Fruit fly (Drosophila melanogaster): ENCODE data around the gene Hakai.

The Hakai gene

DNA sequence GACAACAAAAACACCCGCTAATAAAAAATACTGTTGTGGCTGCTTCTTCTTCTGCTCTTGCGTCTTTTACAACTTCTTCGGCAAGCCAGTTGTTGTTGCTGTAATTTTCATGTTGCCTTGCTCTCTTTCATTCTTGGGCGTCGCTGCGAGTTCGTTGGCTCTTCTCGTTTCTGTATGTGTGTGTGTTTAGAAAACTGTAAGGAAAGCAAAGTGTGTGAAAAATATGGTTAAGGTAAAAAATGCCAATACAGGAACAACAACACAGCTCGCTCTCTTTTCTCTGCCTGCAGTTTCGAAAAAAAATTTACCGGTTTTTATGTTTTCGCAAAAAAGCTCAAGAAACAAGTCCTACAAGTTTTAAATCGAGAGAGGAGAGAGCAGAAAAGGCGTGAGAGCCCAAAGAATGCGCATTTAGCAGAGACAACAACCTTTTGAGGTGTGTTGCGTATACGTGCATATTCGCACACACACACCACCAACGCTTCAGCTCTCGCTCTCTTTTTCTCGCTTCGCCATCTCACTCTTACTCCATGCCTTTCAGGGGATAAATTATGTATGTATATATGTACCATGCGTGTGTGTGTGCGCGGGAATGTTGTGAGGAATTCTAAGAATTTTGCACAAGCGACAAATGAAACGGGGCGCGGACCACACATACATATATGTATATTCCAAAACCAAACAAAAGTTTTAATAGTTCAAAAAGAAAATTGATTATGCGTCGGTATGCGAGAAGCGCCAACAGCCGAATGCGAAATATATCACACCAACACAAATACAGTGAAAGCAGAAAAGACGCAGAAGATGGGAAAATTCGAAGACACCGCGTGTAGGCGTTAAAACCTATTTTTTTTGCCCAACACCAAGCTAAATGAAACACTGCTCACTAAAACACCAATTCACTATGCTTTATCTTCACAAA, 10.4 kb downstream of the Hakai start (continued):
- TF ChIP-seq Adf1 (GFP tag; IDR thresholded peaks at IDR 0.05) (peak; percentile 53; the same call in 1 of the 2 replicates), HmgZ (tag; optimal IDR thresholded peaks at IDR 0.05) (peak; percentile 40), Pdp1 (GFP tag; optimal IDR thresholded peaks at IDR 0.05) (peak in 1 of 2 experiments; percentile 52), vvl (GFP tag; IDR thresholded peaks at IDR 0.05) (peak; percentile 69), Xbp1 (GFP tag; optimal IDR thresholded peaks at IDR 0.05) (no peak), pros (GFP tag; optimal IDR thresholded peaks at IDR 0.05) (peak; percentile 79), CG32767 (GFP tag; IDR thresholded peaks at IDR 0.05) (peak; percentile 82), CG32532 (GFP tag; IDR thresholded peaks at IDR 0.05) (0 out of 2 replicates have a peak, but pooled peaks have one; percentile 17), sqz (GFP tag; optimal IDR thresholded peaks at IDR 0.05) (peak; percentile 94), CG18011 (GFP tag; optimal IDR thresholded peaks at IDR 0.05) (no peak), chinmo (GFP tag; IDR thresholded peaks at IDR 0.05; ENCODE audit: partially characterized antibody) (peak; percentile 97), CG12942 (GFP tag; optimal IDR thresholded peaks at IDR 0.05) (no peak), Opbp (GFP tag; IDR thresholded peaks at IDR 0.05; ENCODE audit: partially characterized antibody) (peak; percentile 40; the same call in 1 of the 3 replicates)

DNA sequence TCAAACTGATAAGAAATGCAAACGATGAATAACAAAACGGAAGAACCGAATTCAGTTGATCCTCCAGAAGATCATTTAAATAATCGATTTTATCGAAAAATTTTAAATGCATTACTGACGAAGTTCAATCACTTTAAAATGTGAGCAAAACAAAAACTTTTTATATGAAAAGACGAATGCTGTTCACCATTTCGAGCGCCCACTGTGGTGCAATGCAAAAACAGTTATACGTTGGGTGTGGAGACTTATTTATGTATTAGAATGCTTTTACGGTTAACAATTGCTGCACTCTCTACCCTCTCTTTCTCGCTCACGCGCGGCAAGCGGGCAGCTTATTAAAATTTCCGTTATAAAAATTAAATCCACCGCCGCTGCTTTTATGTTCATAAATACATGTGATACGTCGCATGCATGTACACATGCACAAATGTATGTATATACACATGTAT, 11.4 kb downstream of the Hakai start:
- no peak for TF ChIP-seq B-H2 (GFP tag; optimal IDR thresholded peaks at IDR 0.05)
- TF ChIP-seq cg (GFP tag; optimal IDR thresholded peaks at IDR 0.05) = peak; percentile 53
- peak; percentile 27; the same call in 1 of the 2 replicates for TF ChIP-seq vvl (GFP tag; IDR thresholded peaks at IDR 0.05)
- TF ChIP-seq Med (GFP tag) = peak; percentile 81
- TF ChIP-seq grau (tag; optimal IDR thresholded peaks at IDR 0.05) = peak; percentile 74
- TF ChIP-seq CG2889 (GFP tag; IDR thresholded peaks at IDR 0.05) = no peak
- TF ChIP-seq Jarid2 (GFP tag; optimal IDR thresholded peaks at IDR 0.05) = no peak
- peak; percentile 6 for TF ChIP-seq lilli (GFP tag; optimal IDR thresholded peaks at IDR 0.05)
- TF ChIP-seq Oli (tag; optimal IDR thresholded peaks at IDR 0.05) = peak; percentile 9
- TF ChIP-seq peb (GFP tag; IDR thresholded peaks at IDR 0.05) = no peak
- TF ChIP-seq row (GFP tag; IDR thresholded peaks at IDR 0.05) = 0 out of 3 replicates have a peak, but pooled peaks have one; percentile 12
- TF ChIP-seq D (optimal IDR thresholded peaks at IDR 0.05) = no peak
- TF ChIP-seq D (GFP tag; optimal IDR thresholded peaks at IDR 0.05) = peak; percentile 7
- TF ChIP-seq odd (GFP tag; optimal IDR thresholded peaks at IDR 0.05) = no peak
- TF ChIP-seq kni (GFP tag; optimal IDR thresholded peaks at IDR 0.05) = peak; percentile 36
- TF ChIP-seq Drgx (GFP tag; IDR thresholded peaks at IDR 0.05) = 0 out of 2 replicates have a peak, but pooled peaks have one; percentile 34
- peak; percentile 21 for TF ChIP-seq gsb-n (tag; optimal IDR thresholded peaks at IDR 0.05)
- TF ChIP-seq CG17359 (tag; optimal IDR thresholded peaks at IDR 0.05) = peak; percentile 22
- TF ChIP-seq Vsx1 (GFP tag; optimal IDR thresholded peaks at IDR 0.05) = peak; percentile 37
- TF ChIP-seq hkb (optimal IDR thresholded peaks at IDR 0.05) = no peak
- TF ChIP-seq hkb (GFP tag; IDR thresholded peaks at IDR 0.05) = 0 out of 2 replicates have a peak, but pooled peaks have one; percentile 10
- peak; percentile 46 for TF ChIP-seq sens (GFP tag)
- no peak for TF ChIP-seq Chrac-16 (GFP tag; optimal IDR thresholded peaks at IDR 0.05)
- peak; percentile 47 for TF ChIP-seq oc (tag; optimal IDR thresholded peaks at IDR 0.05)

All from whole organism, embryonic.